Worm (Caenorhabditis elegans) whole organism, L4/young adult: ENCODE data around the gene C04A11.1.

Source experiments
- W03F9.2 ChIP-seq: fragments of 150-350 bp; optimal IDR thresholded peaks from 2 replicates; lab custom pipeline; 2014; ENCODE audit warnings: missing biosample characterization, missing genetic modification characterization
- dao-5 ChIP-seq: sonication (generic microtip); optimal IDR thresholded peaks from 2 replicates; lab custom pipeline; 2016; ENCODE audit warnings: missing genotype, missing genetic modification characterization, moderate library complexity, missing compliant biosample characterization
- him-1 ChIP-seq: sonication (generic microtip); optimal IDR thresholded peaks from 2 replicates; lab custom pipeline; 2016; ENCODE audit warnings: missing genotype, missing genetic modification reagents, missing genetic modification characterization, missing compliant biosample characterization

ce11 chrX:13665447-13665846 lies 5.1 kb downstream of the C04A11.1 start:
- TF ChIP-seq him-1 (tag; lab: Kevin White, UChicago): peak; percentile 91
- peak; percentile 96 for TF ChIP-seq dao-5 (tag; lab: Kevin White, UChicago)
- TF ChIP-seq W03F9.2 (tag; lab: Kevin White, UChicago): peak; percentile 42
